Fruit fly (Drosophila melanogaster) whole organism, embryonic: Measurements from ENCODE around the gene CG11726.

Experiments used
- B-H1 ChIP-seq: fragments of 200-800 bp; sonication (Bioruptor generic); IDR thresholded peaks from 3 replicates; pipeline ENCODE4 v1.3.6; 2022; ENCODE audit warnings: missing biosample characterization, missing genetic modification characterization
- CG17612 ChIP-seq: fragments of 200-800 bp; sonication (Bioruptor generic); IDR thresholded peaks from 2 replicates; pipeline ENCODE4 v1.3.6; 2022; ENCODE audit warnings: missing biosample characterization, missing genetic modification characterization
- CG18262 ChIP-seq: fragments of 200-800 bp; optimal IDR thresholded peaks from 3 replicates; lab custom pipeline; 2019; ENCODE audit warnings: missing biosample characterization, mild to moderate bottlenecking, missing genetic modification characterization, moderate library complexity
- CG3838 ChIP-seq: fragments of 200-800 bp; sonication (Bioruptor generic); optimal IDR thresholded peaks from 3 replicates; lab custom pipeline; 2016; ENCODE audit warnings: missing biosample characterization, missing genetic modification characterization
- CG6813 ChIP-seq: fragments of 200-800 bp; sonication (Bioruptor generic); optimal IDR thresholded peaks from 2 replicates; lab custom pipeline; 2017; ENCODE audit warnings: missing biosample characterization, missing genetic modification characterization, mild to moderate bottlenecking, moderate library complexity, missing genetic modification reagents
- CG9727 ChIP-seq: fragments of 200-800 bp; sonication (Bioruptor generic); optimal IDR thresholded peaks from 3 replicates; lab custom pipeline; 2017; ENCODE audit warnings: missing biosample characterization, mild to moderate bottlenecking, missing genetic modification characterization
- Dfd ChIP-seq, 2 experiments: fragments of >200 bp; optimal IDR thresholded peaks; 2 replicates each; lab custom pipeline; 2017; ENCODE audit warnings: missing biosample characterization in 2 of 2, missing genetic modification characterization in 2 of 2
- Dip3 ChIP-seq: fragments of 200-800 bp; sonication (Bioruptor generic); optimal IDR thresholded peaks from 3 replicates; lab custom pipeline; 2016; ENCODE audit warnings: missing biosample characterization, missing genetic modification characterization
- Dll ChIP-seq: fragments of 200-800 bp; sonication (Bioruptor generic); IDR thresholded peaks from 4 replicates; pipeline ENCODE4 v1.3.6; 2022; ENCODE audit warnings: missing biosample characterization, missing genetic modification characterization; ENCODE audit not compliant: partially characterized antibody
- Side ChIP-seq: fragments of 200-800 bp; sonication (Bioruptor generic); optimal IDR thresholded peaks from 2 replicates; lab custom pipeline; 2016; ENCODE audit warnings: missing biosample characterization, missing genetic modification characterization
- Sox100B ChIP-seq: fragments of 200-800 bp; sonication (Bioruptor generic); optimal IDR thresholded peaks from 3 replicates; lab custom pipeline; 2018; ENCODE audit warnings: missing biosample characterization, mild to moderate bottlenecking, missing genetic modification characterization
- sc ChIP-seq, 3 experiments: fragments of >200 bp in 2 of 3; fragments of 200-800 bp in 1 of 3; sonication (Bioruptor generic) in 1 of 3; optimal IDR thresholded peaks; 2 replicates in 2 of 3; 3 replicates in 1 of 3; lab custom pipeline; 2017; ENCODE audit warnings: mild to moderate bottlenecking in 1 of 3, missing biosample characterization in 1 of 3, missing genetic modification characterization in 1 of 3, missing genetic modification reagents in 1 of 3
- sd ChIP-seq: fragments of 200-800 bp; sonication (Bioruptor generic); optimal IDR thresholded peaks from 3 replicates; lab custom pipeline; 2018; ENCODE audit warnings: missing biosample characterization, mild to moderate bottlenecking, missing genetic modification characterization, moderate library complexity
- shn ChIP-seq: fragments of 200-800 bp; sonication (Bioruptor generic); optimal IDR thresholded peaks from 3 replicates; lab custom pipeline; 2016; ENCODE audit warnings: missing biosample characterization, missing genetic modification characterization

dm6 chr3L:11400673-11401186 is 6.2 kb downstream of the CG11726 start:
- TF ChIP-seq CG18262 (tag; lab: Kevin White, UChicago) (peak; percentile 18), shn (no peak), sc (optimal IDR thresholded peaks at IDR 0.05; lab: Kevin White, UChicago) (no peak), sc (GFP tag; optimal IDR thresholded peaks at IDR 0.05; lab: Kevin White, UChicago) (no peak), CG3838 (GFP tag; lab: Kevin White, UChicago) (no peak), CG6813 (GFP tag; lab: Kevin White, UChicago) (no peak), CG17612 (GFP tag; lab: Robert Waterston, UW) (no peak), Dll (GFP tag; lab: Robert Waterston, UW) (no peak), Dip3 (GFP tag; lab: Kevin White, UChicago) (no peak), B-H1 (no peak), sd (tag; lab: Kevin White, UChicago) (no peak), Dfd (GFP tag; optimal IDR thresholded peaks at IDR 0.05; lab: Kevin White, UChicago) (no peak), Sox100B (GFP tag; lab: Kevin White, UChicago) (no peak), Side (GFP tag; lab: Kevin White, UChicago) (no peak), CG9727 (GFP tag; lab: Kevin White, UChicago) (peak; percentile 1)
